Worm (Caenorhabditis elegans): Measurements from ENCODE around the gene try-14.
A peak's percentile ranks its signal among the peaks of the same experiment; 100 is the strongest.

try-14 gene

ce11 chrX:7507141-7507540 is 11.8 kb upstream of the try-14 start:
- TF ChIP-seq ztf-4 (tag; optimal IDR thresholded peaks at IDR 0.05) (no peak), efl-3 (GFP tag; optimal IDR thresholded peaks at IDR 0.05) (no peak), tlp-1 (tag; optimal IDR thresholded peaks at IDR 0.05) (no peak), hlh-4 (tag; optimal IDR thresholded peaks at IDR 0.05) (no peak), egl-13 (tag; optimal IDR thresholded peaks at IDR 0.05) (no peak), egl-27 (tag; optimal IDR thresholded peaks at IDR 0.05) (no peak)

ce11 chrX:7506533-7506932 is 11.1 kb upstream of the try-14 start, which contains the start of gene lgc-11:
Gene lgc-11 (minus strand): TSS chrX:7506633.
- no peak for TF ChIP-seq lin-39 (tag; optimal IDR thresholded peaks at IDR 0.05)
- TF ChIP-seq efl-1 (optimal IDR thresholded peaks at IDR 0.05), result no peak
- TF ChIP-seq efl-1 (GFP tag; optimal IDR thresholded peaks at IDR 0.05 in 1 of 2), result peak in 1 of 2 experiments; percentile 87

- TF ChIP-seq dpl-1 (GFP tag; optimal IDR thresholded peaks at IDR 0.05), result no peak
- TF ChIP-seq xbp-1 (tag; optimal IDR thresholded peaks at IDR 0.05), result no peak
- no peak for TF ChIP-seq lin-39 (tag; optimal IDR thresholded peaks at IDR 0.05)
- TF ChIP-seq C34B4.2 (tag; optimal IDR thresholded peaks at IDR 0.05), result no peak
- TF ChIP-seq pax-3 (tag; optimal IDR thresholded peaks at IDR 0.05), result no peak
- no peak for TF ChIP-seq unc-98 (GFP tag; IDR thresholded peaks at IDR 0.05)
- TF ChIP-seq nhr-19 (GFP tag; conservative IDR thresholded peaks at IDR 0.05), result no peak
- no peak for TF ChIP-seq lin-13 (GFP tag; optimal IDR thresholded peaks at IDR 0.05)
- no peak for TF ChIP-seq pag-3 (tag; optimal IDR thresholded peaks at IDR 0.05; ENCODE audit: borderline replicate concordance, insufficient read depth)
These were observed 7.4 kb upstream of the try-14 start, which contains the start of gene F48E3.6 for ce11 chrX:7502807-7503206. Gene F48E3.6 (minus strand): TSS chrX:7502907.

- TF ChIP-seq nhr-84 (tag; optimal IDR thresholded peaks at IDR 0.05), result no peak
- TF ChIP-seq nhr-237 (tag; optimal IDR thresholded peaks at IDR 0.05), result peak; percentile 73
- peak; percentile 95 for TF ChIP-seq unc-86 (tag; optimal IDR thresholded peaks at IDR 0.05)
- peak; percentile 73 to 76 for TF ChIP-seq efl-1 (optimal IDR thresholded peaks at IDR 0.05)
- peak; percentile 65 to 95 for TF ChIP-seq efl-1 (GFP tag; optimal IDR thresholded peaks at IDR 0.05 in 1 of 2)
- TF ChIP-seq ets-5 (GFP tag; IDR thresholded peaks at IDR 0.05), result no peak
- peak; percentile 91 to 92 for TF ChIP-seq lsy-2 (tag; optimal IDR thresholded peaks at IDR 0.05)
- peak; percentile 93 for TF ChIP-seq rnt-1 (tag; optimal IDR thresholded peaks at IDR 0.05)
- TF ChIP-seq elt-3 (tag; optimal IDR thresholded peaks at IDR 0.05), result peak in 2 of 6 experiments; percentile 31 to 37
- TF ChIP-seq unc-62 (GFP tag; optimal IDR thresholded peaks at IDR 0.05), result no peak
- no peak for TF ChIP-seq ama-1 (optimal IDR thresholded peaks at IDR 0.05)
- TF ChIP-seq dsc-1 (tag; optimal IDR thresholded peaks at IDR 0.05), result peak; percentile 92
- TF ChIP-seq jun-1 (tag; optimal IDR thresholded peaks at IDR 0.05), result peak; percentile 85
- no peak for TF ChIP-seq hlh-4 (tag; optimal IDR thresholded peaks at IDR 0.05)
- TF ChIP-seq lin-15B (tag; optimal IDR thresholded peaks at IDR 0.05), result peak; percentile 44
- TF ChIP-seq ztf-11 (tag; optimal IDR thresholded peaks at IDR 0.05), result peak in 1 of 2 experiments; percentile 83
- TF ChIP-seq C16A3.4 (tag; optimal IDR thresholded peaks at IDR 0.05), result peak; percentile 90
- peak; percentile 61 for TF ChIP-seq lin-39 (tag; optimal IDR thresholded peaks at IDR 0.05)
- TF ChIP-seq pag-3 (tag; optimal IDR thresholded peaks at IDR 0.05; ENCODE audit: borderline replicate concordance, insufficient read depth), result no peak
- peak; percentile 95 for TF ChIP-seq mep-1 (tag; optimal IDR thresholded peaks at IDR 0.05)
- TF ChIP-seq pqm-1 (tag; optimal IDR thresholded peaks at IDR 0.05), result no peak
- no peak for TF ChIP-seq aly-2 (tag; optimal IDR thresholded peaks at IDR 0.05)
- TF ChIP-seq zip-4 (GFP tag; optimal IDR thresholded peaks at IDR 0.05), result peak; percentile 75
- TF ChIP-seq ceh-90 (tag; optimal IDR thresholded peaks at IDR 0.05), result no peak
- peak; percentile 91 for TF ChIP-seq skn-1 (tag; optimal IDR thresholded peaks at IDR 0.05)
- peak; percentile 94 for TF ChIP-seq snu-23 (GFP tag; optimal IDR thresholded peaks at IDR 0.05)
- TF ChIP-seq fkh-8 (tag; optimal IDR thresholded peaks at IDR 0.05), result peak; percentile 97
- TF ChIP-seq nhr-28 (tag; optimal IDR thresholded peaks at IDR 0.05), result no peak
- peak; percentile 82 for TF ChIP-seq unc-130 (tag; optimal IDR thresholded peaks at IDR 0.05)
- TF ChIP-seq grh-1 (GFP tag; IDR thresholded peaks at IDR 0.05), result peak; percentile 78
- no peak for TF ChIP-seq alr-1 (tag; optimal IDR thresholded peaks at IDR 0.05; ENCODE audit: borderline replicate concordance)
- TF ChIP-seq tbx-2 (tag; optimal IDR thresholded peaks at IDR 0.05), result peak; percentile 93
- peak; percentile 30 to 48 for TF ChIP-seq egl-27 (tag; optimal IDR thresholded peaks at IDR 0.05)
- TF ChIP-seq sptf-1 (tag; optimal IDR thresholded peaks at IDR 0.05), result no peak
- TF ChIP-seq fkh-10 (GFP tag; optimal IDR thresholded peaks at IDR 0.05), result peak; percentile 91
- peak; percentile 93 for TF ChIP-seq lin-13 (GFP tag; optimal IDR thresholded peaks at IDR 0.05)
- peak; percentile 88 for TF ChIP-seq nhr-90 (tag; optimal IDR thresholded peaks at IDR 0.05; ENCODE audit: poor library complexity)
These were observed 5.6 kb upstream of the try-14 start, which contains the start of gene uggt-1 for ce11 chrX:7500970-7501369. Gene uggt-1 (minus strand): TSS chrX:7500982.
